Worm (Caenorhabditis elegans): ENCODE data around the gene srh-213.

ce11 chrV:3587633-3588032 lies 7.2 kb downstream of the srh-213 start:
- TF ChIP-seq T22C8.4 (GFP tag; IDR thresholded peaks at IDR 0.05) (0 out of 2 replicates have a peak, but pooled peaks have one; percentile 15), flt-1 (GFP tag; IDR thresholded peaks at IDR 0.05) (peak; percentile 74), ref-1 (GFP tag; conservative IDR thresholded peaks at IDR 0.05) (no peak)
